Worm (Caenorhabditis elegans): ENCODE measurements around the gene C07A9.5.
A peak's percentile ranks its signal among the peaks of the same experiment; 100 is the strongest.

The C07A9.5 gene

ce11 chrIII:9666239-9666638, 16.4 kb downstream of the C07A9.5 start:
- TF ChIP-seq rnt-1 (tag; optimal IDR thresholded peaks at IDR 0.05) (peak; percentile 32), nhr-11 (tag; optimal IDR thresholded peaks at IDR 0.05) (no peak), nhr-19 (GFP tag; conservative IDR thresholded peaks at IDR 0.05) (peak; percentile 59), lin-13 (GFP tag; optimal IDR thresholded peaks at IDR 0.05) (peak; percentile 55), lin-35 (GFP tag; optimal IDR thresholded peaks at IDR 0.05) (peak in 1 of 2 experiments; percentile 72), snpc-4 (tag; optimal IDR thresholded peaks at IDR 0.05) (no peak), elt-3 (tag; optimal IDR thresholded peaks at IDR 0.05) (peak in 1 of 6 experiments; percentile 29), grh-1 (GFP tag; IDR thresholded peaks at IDR 0.05) (peak; percentile 54), mdl-1 (tag; optimal IDR thresholded peaks at IDR 0.05) (peak in 1 of 2 experiments; percentile 56), lsy-2 (tag; optimal IDR thresholded peaks at IDR 0.05) (peak in 1 of 2 experiments; percentile 54), efl-1 (optimal IDR thresholded peaks at IDR 0.05) (peak; percentile 10), efl-1 (GFP tag; optimal IDR thresholded peaks at IDR 0.05 in 1 of 2) (peak in 1 of 2 experiments; percentile 95), xbp-1 (tag; optimal IDR thresholded peaks at IDR 0.05) (peak; percentile 14), dpl-1 (GFP tag; optimal IDR thresholded peaks at IDR 0.05) (peak in 1 of 3 experiments; percentile 22), nhr-85 (tag) (peak; percentile 95), unc-98 (GFP tag; IDR thresholded peaks at IDR 0.05) (no peak), snu-23 (GFP tag; optimal IDR thresholded peaks at IDR 0.05) (peak; percentile 44), nhr-90 (tag; optimal IDR thresholded peaks at IDR 0.05; ENCODE audit: poor library complexity) (peak; percentile 47), nhr-20 (tag; optimal IDR thresholded peaks at IDR 0.05) (peak; percentile 76), mef-2 (tag; optimal IDR thresholded peaks at IDR 0.05) (no peak), mep-1 (tag; optimal IDR thresholded peaks at IDR 0.05) (peak; percentile 46), lin-14 (GFP tag; optimal IDR thresholded peaks at IDR 0.05) (peak; percentile 38), nhr-47 (tag; optimal IDR thresholded peaks at IDR 0.05) (peak; percentile 31), nhr-71 (tag; optimal IDR thresholded peaks at IDR 0.05) (peak; percentile 68), elt-2 (tag; optimal IDR thresholded peaks at IDR 0.05) (peak; percentile 41), C04F5.9 (tag; optimal IDR thresholded peaks at IDR 0.05) (no peak), mab-9 (GFP tag; IDR thresholded peaks at IDR 0.05) (no peak), irx-1 (tag; optimal IDR thresholded peaks at IDR 0.05) (no peak), alr-1 (tag; optimal IDR thresholded peaks at IDR 0.05; ENCODE audit: borderline replicate concordance) (no peak)

ce11 chrIII:9665490-9666179, 17.0 kb downstream of the C07A9.5 start:
- TF ChIP-seq ceh-90 (tag; optimal IDR thresholded peaks at IDR 0.05) (no peak), ces-1 (GFP tag; optimal IDR thresholded peaks at IDR 0.05) (no peak), tbx-2 (tag; optimal IDR thresholded peaks at IDR 0.05) (peak; percentile 26), zip-4 (GFP tag; optimal IDR thresholded peaks at IDR 0.05) (no peak), nhr-84 (tag; optimal IDR thresholded peaks at IDR 0.05) (no peak), unc-30 (tag; optimal IDR thresholded peaks at IDR 0.05) (no peak), ztf-4 (tag; optimal IDR thresholded peaks at IDR 0.05) (no peak), nhr-237 (tag; optimal IDR thresholded peaks at IDR 0.05) (no peak), egl-13 (tag; optimal IDR thresholded peaks at IDR 0.05) (no peak), C34B4.2 (tag; optimal IDR thresholded peaks at IDR 0.05) (no peak), ceh-82 (tag; optimal IDR thresholded peaks at IDR 0.05) (peak in 2 of 3 experiments; percentile 34), nhr-71 (tag; optimal IDR thresholded peaks at IDR 0.05) (peak; percentile 69), C04F5.9 (tag; optimal IDR thresholded peaks at IDR 0.05) (no peak), fos-1 (tag; optimal IDR thresholded peaks at IDR 0.05) (peak; percentile 42), unc-98 (GFP tag; IDR thresholded peaks at IDR 0.05) (no peak), unc-86 (tag; optimal IDR thresholded peaks at IDR 0.05) (peak; percentile 37), nhr-85 (tag) (peak; percentile 72), unc-130 (tag; optimal IDR thresholded peaks at IDR 0.05) (no peak), swsn-7 (tag; optimal IDR thresholded peaks at IDR 0.05) (peak; percentile 26), elt-3 (tag; optimal IDR thresholded peaks at IDR 0.05) (peak in 3 of 6 experiments; percentile 0 to 19 (median 15)), mab-9 (GFP tag; IDR thresholded peaks at IDR 0.05) (no peak), lin-15B (tag; optimal IDR thresholded peaks at IDR 0.05) (no peak), irx-1 (tag; optimal IDR thresholded peaks at IDR 0.05) (no peak), aha-1 (tag; optimal IDR thresholded peaks at IDR 0.05) (no peak), rnt-1 (tag; optimal IDR thresholded peaks at IDR 0.05) (peak; percentile 20), lsy-2 (tag; optimal IDR thresholded peaks at IDR 0.05) (peak; percentile 11 to 76), hlh-4 (tag; optimal IDR thresholded peaks at IDR 0.05) (no peak), snu-23 (GFP tag; optimal IDR thresholded peaks at IDR 0.05) (peak; percentile 67), mep-1 (tag; optimal IDR thresholded peaks at IDR 0.05) (peak; percentile 57), zag-1 (tag; optimal IDR thresholded peaks at IDR 0.05) (no peak), nhr-12 (tag; optimal IDR thresholded peaks at IDR 0.05) (no peak), Y116A8C.19 (tag; optimal IDR thresholded peaks at IDR 0.05; ENCODE audit: borderline replicate concordance) (no peak), grh-1 (GFP tag; IDR thresholded peaks at IDR 0.05) (no peak)

All from whole organism, L1 larva.